Worm (Caenorhabditis elegans) whole organism, L4 larva: ENCODE results near the gene eif-2Balpha.
A peak's percentile ranks its signal among the peaks of the same experiment; 100 is the strongest.

ENCODE experiments used
- D1046.2 ChIP-seq: fragments of 200-800 bp; sonication (Bioruptor generic); IDR thresholded peaks from 2 replicates; pipeline ENCODE4 v1.3.6; 2022; ENCODE audit warnings: missing genetic modification characterization, missing compliant biosample characterization
- F10B5.3 ChIP-seq: sonication (generic microtip); optimal IDR thresholded peaks from 2 replicates; lab custom pipeline; 2016; ENCODE audit warnings: mild to moderate bottlenecking, missing genetic modification characterization, missing compliant biosample characterization
- F26F4.8 ChIP-seq: fragments of 200-800 bp; sonication (Bioruptor generic); conservative IDR thresholded peaks from 2 replicates; pipeline ENCODE4 v1.3.6; 2022; ENCODE audit warnings: missing genetic modification characterization, missing compliant biosample characterization
- F37D6.2 ChIP-seq: sonication (generic microtip); optimal IDR thresholded peaks from 2 replicates; lab custom pipeline; 2016; ENCODE audit warnings: mild to moderate bottlenecking, missing genetic modification characterization, missing compliant biosample characterization
- F44E2.7 ChIP-seq: fragments of 200-800 bp; sonication (Bioruptor generic); IDR thresholded peaks from 2 replicates; pipeline ENCODE4 v2.1.2; 2022; ENCODE audit warnings: missing genetic modification characterization, missing compliant biosample characterization
- F49E8.2 ChIP-seq: sonication (generic microtip); optimal IDR thresholded peaks from 2 replicates; lab custom pipeline; 2016; ENCODE audit warnings: missing compliant biosample characterization, mild to moderate bottlenecking, missing genetic modification characterization, borderline replicate concordance
- R02D3.7 ChIP-seq: fragments of 150-350 bp; sonication (generic microtip); optimal IDR thresholded peaks from 3 replicates; lab custom pipeline; 2014; ENCODE audit warnings: missing biosample characterization, missing genetic modification characterization
- ceh-28 ChIP-seq: fragments of 150-350 bp; optimal IDR thresholded peaks from 2 replicates; lab custom pipeline; 2014; ENCODE audit warnings: missing biosample characterization, missing genetic modification reagents, missing genetic modification characterization
- ceh-62 ChIP-seq: sonication (generic microtip); optimal IDR thresholded peaks from 2 replicates; lab custom pipeline; 2017; ENCODE audit warnings: missing biosample characterization, missing genetic modification characterization
- cey-2 ChIP-seq: sonication (generic microtip); optimal IDR thresholded peaks from 3 replicates; lab custom pipeline; 2017; ENCODE audit warnings: missing genetic modification characterization, mild to moderate bottlenecking, missing compliant biosample characterization, antibody characterized with exemption, borderline replicate concordance; ENCODE audit not compliant: insufficient read depth
- daf-16 ChIP-seq, 3 experiments: sonication (generic microtip); optimal IDR thresholded peaks; 2 replicates each; lab custom pipeline; 2016 to 2017; ENCODE audit warnings: missing genetic modification characterization in 3 of 3, missing genetic modification reagents in 3 of 3, mild to moderate bottlenecking in 2 of 3, missing compliant biosample characterization in 2 of 3, missing biosample characterization in 1 of 3, moderate library complexity in 1 of 3
- egl-27 ChIP-seq: sonication (generic microtip); optimal IDR thresholded peaks from 3 replicates; lab custom pipeline; 2017; ENCODE audit warnings: missing biosample characterization, missing genetic modification reagents, missing genetic modification characterization
- fos-1 ChIP-seq: fragments of 150-350 bp; optimal IDR thresholded peaks from 2 replicates; lab custom pipeline; 2014; ENCODE audit warnings: missing biosample characterization, missing genetic modification characterization
- lin-38 ChIP-seq: fragments of 200-800 bp; sonication (Bioruptor generic); IDR thresholded peaks from 2 replicates; pipeline ENCODE4 v1.3.6; 2022; ENCODE audit warnings: missing genetic modification reagents, missing genetic modification characterization, missing compliant biosample characterization
- lin-39 ChIP-seq: fragments of 150-350 bp; optimal IDR thresholded peaks from 2 replicates; lab custom pipeline; 2014; ENCODE audit warnings: missing biosample characterization, missing genetic modification reagents, missing genetic modification characterization
- lsy-2 ChIP-seq, 2 experiments: fragments of 150-350 bp in 1 of 2; sonication (generic microtip) in 1 of 2; optimal IDR thresholded peaks; 2 replicates each; lab custom pipeline; 2014 to 2017; ENCODE audit warnings: missing biosample characterization in 2 of 2, missing genetic modification characterization in 2 of 2
- madf-5 ChIP-seq, 2 experiments: fragments of 200-800 bp; sonication (Bioruptor generic); IDR thresholded peaks; 2 replicates each; pipeline ENCODE4 v1.3.6; 2022; ENCODE audit warnings: missing compliant biosample characterization in 2 of 2, missing genetic modification characterization in 2 of 2
- mdt-29 ChIP-seq: fragments of 200-800 bp; sonication (Bioruptor generic); IDR thresholded peaks from 2 replicates; pipeline ENCODE4 v1.3.6; 2022; ENCODE audit warnings: missing genetic modification reagents, missing genetic modification characterization, missing compliant biosample characterization
- mes-2 ChIP-seq: sonication (generic microtip); optimal IDR thresholded peaks from 2 replicates; lab custom pipeline; 2016; ENCODE audit warnings: missing genotype, mild to moderate bottlenecking, missing genetic modification characterization, missing compliant biosample characterization; ENCODE audit not compliant: poor library complexity, severe bottlenecking
- mxl-3 ChIP-seq: fragments of 200-800 bp; sonication (Bioruptor generic); optimal IDR thresholded peaks from 2 replicates; lab custom pipeline; 2018; ENCODE audit warnings: mild to moderate bottlenecking, missing genetic modification characterization, missing compliant biosample characterization
- nhr-28 ChIP-seq: fragments of 150-350 bp; optimal IDR thresholded peaks from 2 replicates; lab custom pipeline; 2014; ENCODE audit warnings: missing biosample characterization, missing genetic modification characterization
- nhr-41 ChIP-seq: fragments of 200-800 bp; sonication (Bioruptor generic); IDR thresholded peaks from 2 replicates; pipeline ENCODE4 v1.3.6; 2022; ENCODE audit warnings: missing genetic modification reagents, missing genetic modification characterization, missing compliant biosample characterization
- pqm-1 ChIP-seq: sonication (generic microtip); optimal IDR thresholded peaks from 2 replicates; lab custom pipeline; 2017; ENCODE audit warnings: missing biosample characterization, missing genetic modification characterization
- rbr-2 ChIP-seq: sonication (generic microtip); optimal IDR thresholded peaks from 2 replicates; lab custom pipeline; 2016; ENCODE audit warnings: missing genotype, missing genetic modification characterization, missing compliant biosample characterization
- saeg-2 ChIP-seq: fragments of 200-800 bp; sonication (Bioruptor generic); IDR thresholded peaks from 2 replicates; pipeline ENCODE4 v1.3.6; 2022; ENCODE audit warnings: missing genetic modification reagents, missing genetic modification characterization, missing compliant biosample characterization
- sdz-12 ChIP-seq: fragments of 200-800 bp; sonication (Bioruptor generic); optimal IDR thresholded peaks from 2 replicates; lab custom pipeline; 2018; ENCODE audit warnings: mild to moderate bottlenecking, missing genetic modification characterization, missing compliant biosample characterization
- unc-130 ChIP-seq: sonication (generic microtip); optimal IDR thresholded peaks from 2 replicates; lab custom pipeline; 2016; ENCODE audit warnings: missing genetic modification reagents, missing genetic modification characterization, missing compliant biosample characterization
- unc-39 ChIP-seq: sonication (generic microtip); optimal IDR thresholded peaks from 2 replicates; lab custom pipeline; 2017; ENCODE audit warnings: missing biosample characterization, missing genetic modification characterization
- unc-62 ChIP-seq, 3 experiments: fragments of 150-350 bp in 1 of 3; sonication (generic microtip); optimal IDR thresholded peaks in 2 of 3; peaks in 1 of 3; 1 replicate in 1 of 3; 2 replicates in 2 of 3; lab custom pipeline; 2014 to 2017; ENCODE audit warnings: missing biosample characterization in 3 of 3, missing genetic modification characterization in 3 of 3, missing genetic modification reagents in 3 of 3, missing genotype in 1 of 3

Gene eif-2Balpha

DNA sequence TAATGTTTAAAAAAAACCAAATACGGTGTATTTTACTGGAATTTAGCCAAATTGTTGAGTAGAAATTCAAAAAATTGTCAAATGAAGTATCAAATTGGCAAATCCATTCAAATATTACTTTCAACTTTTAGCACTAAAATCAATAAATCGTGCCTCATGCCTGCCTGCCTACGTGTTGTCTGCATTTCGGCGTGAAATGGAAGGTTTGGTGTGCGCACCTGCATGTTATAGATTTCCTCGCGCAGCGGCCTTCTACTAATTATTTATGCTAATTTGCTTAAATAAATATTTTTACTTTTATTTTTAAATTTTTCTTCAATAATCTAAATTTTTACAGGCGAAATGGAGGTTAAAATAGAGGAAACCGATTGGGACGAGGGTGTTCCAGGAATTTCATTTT, 14.1 kb upstream of the eif-2Balpha start, which contains the start of gene ZK1098.2 (continued):
- peak; percentile 51 for TF ChIP-seq mes-2 (tag; lab: Kevin White, UChicago)
- no peak for TF ChIP-seq F49E8.2 (tag; lab: Kevin White, UChicago)

- peak; percentile 29 for TF ChIP-seq lin-38
Measured at ce11 chrIII:9534193-9534592, 8.7 kb upstream of the eif-2Balpha start.

DNA sequence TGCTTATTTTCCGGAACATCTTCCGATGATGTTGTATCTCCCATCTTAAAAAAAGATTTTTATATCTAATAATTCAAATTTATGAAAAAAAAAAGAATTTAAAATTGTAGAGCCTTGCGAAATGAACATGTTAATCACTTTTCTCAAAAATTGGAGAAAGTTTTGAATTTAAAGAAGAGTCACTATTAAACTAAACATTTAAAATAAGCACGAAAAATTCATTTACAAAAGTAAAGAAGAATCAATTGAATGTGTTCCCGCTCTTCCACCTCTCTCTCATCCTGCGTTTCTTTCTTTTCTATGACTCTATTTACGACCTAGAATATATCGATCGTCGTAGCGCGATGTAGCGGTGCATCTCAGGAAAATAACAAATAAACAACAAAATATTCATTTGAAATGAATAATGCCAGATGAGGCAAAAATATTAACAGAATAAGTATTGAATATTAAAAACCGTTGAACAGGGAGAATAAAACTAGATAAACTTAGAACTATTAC, 4.2 kb upstream of the eif-2Balpha start, which contains the start of gene ZK1098.3:
Gene ZK1098.3, minus strand, starts transcription at position 51 of the 501 bp plus-strand sequence.
- TF ChIP-seq F44E2.7 (GFP tag; lab: Robert Waterston, UW) (no peak), F37D6.2 (tag; lab: Kevin White, UChicago) (no peak), daf-16 (GFP tag; optimal IDR thresholded peaks at IDR 0.05; lab: Kevin White, UChicago) (no peak), daf-16 (tag; optimal IDR thresholded peaks at IDR 0.05; lab: Kevin White, UChicago) (peak; percentile 48), nhr-28 (tag; lab: Kevin White, UChicago) (peak; percentile 2), fos-1 (tag; lab: Kevin White, UChicago) (no peak), ceh-28 (tag; lab: Kevin White, UChicago) (peak; percentile 47), unc-62 (GFP tag; optimal IDR thresholded peaks at IDR 0.05 in 1 of 2; lab: Kevin White, UChicago) (no peak), unc-62 (tag; optimal IDR thresholded peaks at IDR 0.05; lab: Kevin White, UChicago) (no peak), unc-39 (tag; lab: Kevin White, UChicago) (no peak), saeg-2 (GFP tag; lab: Robert Waterston, UW) (no peak), lsy-2 (tag; optimal IDR thresholded peaks at IDR 0.05; lab: Kevin White, UChicago) (peak in 1 of 2 experiments; percentile 38), rbr-2 (tag; lab: Kevin White, UChicago) (no peak)
- TF ChIP-seq, all 104 proteins: peak for 4

ce11 chrIII:9542280-9542679, 639 bp upstream of the eif-2Balpha start, which contains the start of gene mut-7:
Gene mut-7, minus strand, starts transcription at chrIII:9542380.
- TF ChIP-seq sdz-12 (GFP tag; lab: Kevin White, UChicago), result no peak

DNA sequence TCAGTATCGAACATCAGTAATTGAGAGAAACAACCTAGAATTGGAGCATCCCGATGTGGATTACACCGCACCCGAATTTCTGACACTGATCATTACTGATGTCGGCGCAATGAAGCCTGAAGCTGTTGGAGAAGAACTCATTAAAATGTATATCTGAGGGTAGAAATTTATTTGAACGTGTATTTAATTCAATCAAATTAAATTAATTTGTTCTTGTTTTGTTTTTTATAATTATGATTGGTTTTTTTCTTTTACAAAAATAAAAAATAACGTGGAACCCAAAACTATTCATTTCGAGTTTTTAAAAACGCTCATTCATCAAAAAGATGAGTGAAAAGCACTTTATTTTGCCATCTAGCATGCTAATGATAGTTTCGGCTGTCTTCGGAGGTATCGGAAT, 1.2 kb downstream of the eif-2Balpha start, which contains the start of gene ZK1098.9:
Gene ZK1098.9, plus strand, starts transcription at position 301 of the 400 bp plus-strand sequence.
- TF ChIP-seq cey-2 (tag; lab: Kevin White, UChicago), result no peak
- TF ChIP-seq unc-130 (GFP tag; lab: Kevin White, UChicago), result no peak
- no peak for TF ChIP-seq lin-39 (tag; lab: Kevin White, UChicago)
- TF ChIP-seq F26F4.8 (GFP tag; lab: Robert Waterston, UW), result no peak
- no peak for TF ChIP-seq madf-5 (GFP tag; IDR thresholded peaks at IDR 0.05; lab: Robert Waterston, UW)
- TF ChIP-seq F10B5.3 (tag; lab: Kevin White, UChicago), result no peak
- TF ChIP-seq lsy-2 (tag; optimal IDR thresholded peaks at IDR 0.05; lab: Kevin White, UChicago), result no peak
- TF ChIP-seq D1046.2 (GFP tag; lab: Robert Waterston, UW), result no peak
- no peak for TF ChIP-seq mdt-29 (GFP tag; lab: Robert Waterston, UW)
- TF ChIP-seq ceh-62 (tag; lab: Kevin White, UChicago), result no peak
- TF ChIP-seq egl-27 (tag; lab: Kevin White, UChicago), result no peak
- TF ChIP-seq mxl-3 (GFP tag; lab: Kevin White, UChicago), result no peak
- no peak for TF ChIP-seq R02D3.7 (tag; lab: Kevin White, UChicago)
- no peak for TF ChIP-seq lin-38
- no peak for TF ChIP-seq nhr-41 (GFP tag; lab: Robert Waterston, UW)
- TF ChIP-seq F44E2.7 (GFP tag; lab: Robert Waterston, UW), result no peak
- no peak for TF ChIP-seq pqm-1 (tag; lab: Kevin White, UChicago)
